Fruit fly (Drosophila melanogaster): Measurements from ENCODE around the gene cm.

cm gene

dm6 chrX:6982054-6982453 is 28.9 kb downstream of the cm start (continued):
- no peak for TF ChIP-seq Side (GFP tag; optimal IDR thresholded peaks at IDR 0.05)
- TF ChIP-seq ranshi (GFP tag; IDR thresholded peaks at IDR 0.05) = 0 out of 2 replicates have a peak, but pooled peaks have one; percentile 16
- no peak for TF ChIP-seq CG14441 (GFP tag; IDR thresholded peaks at IDR 0.05)
- no peak for TF ChIP-seq CG7928 (GFP tag; optimal IDR thresholded peaks at IDR 0.05)
- peak; percentile 0 for TF ChIP-seq pros (GFP tag; optimal IDR thresholded peaks at IDR 0.05)
- TF ChIP-seq gce (GFP tag; IDR thresholded peaks at IDR 0.05) = no peak
- TF ChIP-seq cato (GFP tag; optimal IDR thresholded peaks at IDR 0.05; ENCODE audit: borderline replicate concordance) = no peak
- TF ChIP-seq CG9932 (GFP tag; IDR thresholded peaks at IDR 0.05) = no peak
- no peak for TF ChIP-seq mam (GFP tag; optimal IDR thresholded peaks at IDR 0.05)
- no peak for TF ChIP-seq nom (GFP tag; optimal IDR thresholded peaks at IDR 0.05)
- TF ChIP-seq CG12071 (GFP tag; optimal IDR thresholded peaks at IDR 0.05) = no peak
- TF ChIP-seq CG18619 (GFP tag; optimal IDR thresholded peaks at IDR 0.05) = no peak
- TF ChIP-seq eyg (GFP tag; optimal IDR thresholded peaks at IDR 0.05) = no peak
- TF ChIP-seq CG6272 (GFP tag; IDR thresholded peaks at IDR 0.05) = no peak
- TF ChIP-seq PHDP (tag; optimal IDR thresholded peaks at IDR 0.05) = peak; percentile 50
- no peak for TF ChIP-seq fru (optimal IDR thresholded peaks at IDR 0.05)
- TF ChIP-seq Hsf (GFP tag; optimal IDR thresholded peaks at IDR 0.05) = peak; percentile 42
- peak in 1 of 2 experiments; percentile 62 for TF ChIP-seq bsh (GFP tag; optimal IDR thresholded peaks at IDR 0.05)
- no peak for TF ChIP-seq CG2875 (GFP tag; optimal IDR thresholded peaks at IDR 0.05)
- TF ChIP-seq CG12155 (GFP tag; optimal IDR thresholded peaks at IDR 0.05) = peak; percentile 10
- no peak for TF ChIP-seq tap (tag; optimal IDR thresholded peaks at IDR 0.05)
- TF ChIP-seq Opbp (GFP tag; IDR thresholded peaks at IDR 0.05; ENCODE audit: partially characterized antibody) = no peak
- no peak for TF ChIP-seq Dbx (GFP tag; IDR thresholded peaks at IDR 0.05)
- TF ChIP-seq gcm2 (GFP tag; optimal IDR thresholded peaks at IDR 0.05) = no peak
- no peak for TF ChIP-seq CG6689 (GFP tag; IDR thresholded peaks at IDR 0.05)
- no peak for TF ChIP-seq bcd (GFP tag; optimal IDR thresholded peaks at IDR 0.05)
- no peak for TF ChIP-seq CG14667 (GFP tag; IDR thresholded peaks at IDR 0.05)
- no peak for TF ChIP-seq CG3847 (GFP tag; IDR thresholded peaks at IDR 0.05)
- no peak for TF ChIP-seq az2 (GFP tag; optimal IDR thresholded peaks at IDR 0.05)
- no peak for TF ChIP-seq tgo (GFP tag; IDR thresholded peaks at IDR 0.05)
- peak; percentile 31 for TF ChIP-seq CG15269 (tag; optimal IDR thresholded peaks at IDR 0.05)
- no peak for TF ChIP-seq CG10274 (GFP tag; optimal IDR thresholded peaks at IDR 0.05)
- TF ChIP-seq CG12391 (tag; optimal IDR thresholded peaks at IDR 0.05) = peak; percentile 51
- TF ChIP-seq CG15601 (tag; optimal IDR thresholded peaks at IDR 0.05) = no peak
- TF ChIP-seq CG17385 (GFP tag; optimal IDR thresholded peaks at IDR 0.05) = no peak
- TF ChIP-seq CG17912 (GFP tag; optimal IDR thresholded peaks at IDR 0.05) = no peak
- peak; percentile 12 for TF ChIP-seq CG2116 (GFP tag; optimal IDR thresholded peaks at IDR 0.05)
- TF ChIP-seq CG31365 (tag; optimal IDR thresholded peaks at IDR 0.05) = no peak
- no peak for TF ChIP-seq sr (GFP tag; IDR thresholded peaks at IDR 0.05)
- peak; percentile 64 for TF ChIP-seq CG2712 (tag; optimal IDR thresholded peaks at IDR 0.05)
- peak; percentile 44 for TF ChIP-seq CG17829 (tag; optimal IDR thresholded peaks at IDR 0.05)
- TF ChIP-seq vfl (GFP tag; optimal IDR thresholded peaks at IDR 0.05) = no peak
- no peak for TF ChIP-seq CG4360 (GFP tag; IDR thresholded peaks at IDR 0.05)
- TF ChIP-seq CG15696 (tag; optimal IDR thresholded peaks at IDR 0.05) = peak; percentile 34
- TF ChIP-seq CG14710 (tag; optimal IDR thresholded peaks at IDR 0.05) = peak; percentile 55
- peak; percentile 66 for TF ChIP-seq dmrt11E (tag; optimal IDR thresholded peaks at IDR 0.05)
- TF ChIP-seq hth (optimal IDR thresholded peaks at IDR 0.05) = no peak
- TF ChIP-seq CG11560 (tag; IDR thresholded peaks at IDR 0.05) = no peak
- TF ChIP-seq CG7839 (tag; optimal IDR thresholded peaks at IDR 0.05) = peak; percentile 53
- TF ChIP-seq Myb (GFP tag; optimal IDR thresholded peaks at IDR 0.05) = no peak
- TF ChIP-seq B-H1 (GFP tag; IDR thresholded peaks at IDR 0.05) = no peak
- TF ChIP-seq gt (GFP tag; IDR thresholded peaks at IDR 0.05) = no peak
- TF ChIP-seq Med (GFP tag) = peak; percentile 81
